Fruit fly (Drosophila melanogaster) whole organism, embryonic: Measurements from ENCODE around the gene Rab18.

Experiments
- Ada2b ChIP-seq: fragments of 200-800 bp; sonication (Bioruptor generic); IDR thresholded peaks from 2 replicates; pipeline ENCODE4 v1.3.6; 2022; ENCODE audit warnings: missing biosample characterization, missing genetic modification characterization
- Antp ChIP-seq: fragments of 200-800 bp; sonication (Bioruptor generic); optimal IDR thresholded peaks from 3 replicates; lab custom pipeline; 2016; ENCODE audit warnings: missing biosample characterization, missing genetic modification characterization
- BEAF-32 ChIP-seq: fragments of 200-800 bp; sonication (Bioruptor generic); optimal IDR thresholded peaks from 3 replicates; lab custom pipeline; 2017; ENCODE audit warnings: missing biosample characterization, missing genetic modification characterization, mild to moderate bottlenecking, moderate library complexity, missing genetic modification reagents
- Bgb ChIP-seq: fragments of 200-800 bp; sonication (Bioruptor generic); IDR thresholded peaks from 2 replicates; pipeline ENCODE4 v1.3.6; 2022; ENCODE audit warnings: missing biosample characterization, missing genetic modification characterization; ENCODE audit not compliant: partially characterized antibody
- CG10147 ChIP-seq: fragments of 200-800 bp; sonication (Bioruptor generic); optimal IDR thresholded peaks from 2 replicates; lab custom pipeline; 2019; ENCODE audit warnings: missing biosample characterization, mild to moderate bottlenecking, missing genetic modification characterization, moderate library complexity
- CG10959 ChIP-seq: fragments of 200-800 bp; sonication (Bioruptor generic); IDR thresholded peaks from 2 replicates; pipeline ENCODE4 v1.3.6; 2022; ENCODE audit warnings: missing biosample characterization, missing genetic modification characterization
- CG12104 ChIP-seq: fragments of 200-800 bp; sonication (Bioruptor generic); optimal IDR thresholded peaks from 3 replicates; lab custom pipeline; 2016; ENCODE audit warnings: missing biosample characterization, missing genetic modification characterization
- CG12391 ChIP-seq: fragments of 200-800 bp; sonication (Bioruptor generic); optimal IDR thresholded peaks from 3 replicates; lab custom pipeline; 2018; ENCODE audit warnings: missing biosample characterization, mild to moderate bottlenecking, missing genetic modification characterization, moderate library complexity
- CG13296 ChIP-seq: fragments of 200-800 bp; sonication (Bioruptor generic); optimal IDR thresholded peaks from 3 replicates; lab custom pipeline; 2018; ENCODE audit warnings: missing biosample characterization, mild to moderate bottlenecking, missing genetic modification characterization
- CG13624 ChIP-seq: fragments of 200-800 bp; sonication (Bioruptor generic); optimal IDR thresholded peaks from 2 replicates; lab custom pipeline; 2016; ENCODE audit warnings: missing biosample characterization, missing genetic modification characterization
- CG18011 ChIP-seq: fragments of 200-800 bp; sonication (Bioruptor generic); optimal IDR thresholded peaks from 2 replicates; lab custom pipeline; 2017; ENCODE audit warnings: missing biosample characterization, missing genetic modification characterization, mild to moderate bottlenecking, moderate library complexity, missing genotype
- CG30020 ChIP-seq: fragments of 200-800 bp; optimal IDR thresholded peaks from 2 replicates; lab custom pipeline; 2019; ENCODE audit warnings: missing biosample characterization, mild to moderate bottlenecking, missing genetic modification characterization, moderate library complexity
- CG3281 ChIP-seq: fragments of 200-800 bp; sonication (Bioruptor generic); optimal IDR thresholded peaks from 3 replicates; lab custom pipeline; 2017; ENCODE audit warnings: missing biosample characterization, mild to moderate bottlenecking, missing genetic modification characterization
- CG3838 ChIP-seq: fragments of 200-800 bp; sonication (Bioruptor generic); optimal IDR thresholded peaks from 3 replicates; lab custom pipeline; 2016; ENCODE audit warnings: missing biosample characterization, missing genetic modification characterization
- CG3847 ChIP-seq: fragments of 200-800 bp; sonication (Bioruptor generic); IDR thresholded peaks from 2 replicates; pipeline ENCODE4 v1.3.6; 2022; ENCODE audit warnings: missing biosample characterization, missing genetic modification characterization
- CG3995 ChIP-seq: fragments of 200-800 bp; sonication (Bioruptor generic); optimal IDR thresholded peaks from 3 replicates; lab custom pipeline; 2016; ENCODE audit warnings: missing biosample characterization, missing genetic modification characterization
- CG4328 ChIP-seq: fragments of 200-800 bp; sonication (Bioruptor generic); optimal IDR thresholded peaks from 3 replicates; lab custom pipeline; 2017; ENCODE audit warnings: missing biosample characterization, missing genetic modification reagents, missing genetic modification characterization
- CG8924 ChIP-seq: fragments of 200-800 bp; optimal IDR thresholded peaks from 3 replicates; lab custom pipeline; 2019; ENCODE audit warnings: missing biosample characterization, mild to moderate bottlenecking, missing genetic modification characterization, moderate library complexity
- CG9215 ChIP-seq: fragments of 200-800 bp; sonication (Bioruptor generic); IDR thresholded peaks from 2 replicates; pipeline ENCODE4 v1.3.6; 2022; ENCODE audit warnings: missing biosample characterization, missing genetic modification characterization
- CTCF ChIP-seq: fragments of 200-800 bp; sonication (Bioruptor generic); optimal IDR thresholded peaks from 2 replicates; lab custom pipeline; 2017; ENCODE audit warnings: missing biosample characterization, mild to moderate bottlenecking, missing genetic modification characterization, moderate library complexity
- CrebB ChIP-seq: fragments of 200-800 bp; sonication (Bioruptor generic); optimal IDR thresholded peaks from 3 replicates; lab custom pipeline; 2018; ENCODE audit warnings: missing biosample characterization, mild to moderate bottlenecking, missing genetic modification characterization
- Doc3 ChIP-seq: fragments of 200-800 bp; sonication (Bioruptor generic); IDR thresholded peaks from 3 replicates; pipeline ENCODE4 v1.3.6; 2022; ENCODE audit warnings: missing biosample characterization, missing genetic modification characterization; ENCODE audit not compliant: partially characterized antibody
- E2f1 ChIP-seq: fragments of 200-800 bp; sonication (Bioruptor generic); IDR thresholded peaks from 2 replicates; pipeline ENCODE4 v1.3.6; 2022; ENCODE audit warnings: missing biosample characterization, missing genetic modification characterization
- E2f2 ChIP-seq: fragments of 200-800 bp; sonication (Bioruptor generic); IDR thresholded peaks from 2 replicates; pipeline ENCODE4 v1.3.6; 2022; ENCODE audit warnings: missing biosample characterization, missing genetic modification characterization
- Hand ChIP-seq: fragments of 200-800 bp; sonication (Bioruptor generic); optimal IDR thresholded peaks from 2 replicates; lab custom pipeline; 2017; ENCODE audit warnings: mild to moderate bottlenecking, missing biosample characterization, missing genetic modification reagents, missing genetic modification characterization
- Hr39 ChIP-seq: fragments of >200 bp; optimal IDR thresholded peaks from 2 replicates; lab custom pipeline; 2017
- Lpt ChIP-seq: fragments of >200 bp; optimal IDR thresholded peaks from 2 replicates; lab custom pipeline; 2018; ENCODE audit warnings: missing biosample characterization, missing genetic modification characterization
- Med ChIP-seq: fragments of 200-800 bp; sonication (Bioruptor generic); peaks from one replicate; lab custom pipeline; 2016; ENCODE audit warnings: missing biosample characterization, missing genetic modification characterization, mild to moderate bottlenecking, inconsistent platforms, moderate library complexity
- Myb ChIP-seq: fragments of 200-800 bp; sonication (Bioruptor generic); optimal IDR thresholded peaks from 2 replicates; lab custom pipeline; 2016; ENCODE audit warnings: missing biosample characterization, missing genetic modification characterization
- Neu2 ChIP-seq: fragments of 200-800 bp; sonication (Bioruptor generic); optimal IDR thresholded peaks from 3 replicates; lab custom pipeline; 2016; ENCODE audit warnings: missing biosample characterization, missing genetic modification characterization, borderline replicate concordance
- Nf-YC ChIP-seq: fragments of 200-800 bp; optimal IDR thresholded peaks from 3 replicates; lab custom pipeline; 2019; ENCODE audit warnings: missing biosample characterization, mild to moderate bottlenecking, missing genetic modification characterization, moderate library complexity
- Optix ChIP-seq: fragments of 200-800 bp; sonication (Bioruptor generic); IDR thresholded peaks from 3 replicates; pipeline ENCODE4 v1.3.6; 2022; ENCODE audit warnings: missing biosample characterization, missing genetic modification characterization
- PHDP ChIP-seq: fragments of 200-800 bp; sonication (Bioruptor generic); optimal IDR thresholded peaks from 3 replicates; lab custom pipeline; 2018; ENCODE audit warnings: missing biosample characterization, mild to moderate bottlenecking, missing genetic modification characterization, moderate library complexity
- Side ChIP-seq: fragments of 200-800 bp; sonication (Bioruptor generic); optimal IDR thresholded peaks from 2 replicates; lab custom pipeline; 2016; ENCODE audit warnings: missing biosample characterization, missing genetic modification characterization
- ac ChIP-seq: fragments of 200-800 bp; sonication (Bioruptor generic); optimal IDR thresholded peaks from 3 replicates; lab custom pipeline; 2017; ENCODE audit warnings: missing biosample characterization, mild to moderate bottlenecking, missing genetic modification characterization
- ash1 ChIP-seq: fragments of 200-800 bp; sonication (Bioruptor generic); optimal IDR thresholded peaks from 2 replicates; lab custom pipeline; 2018; ENCODE audit warnings: missing biosample characterization, mild to moderate bottlenecking, missing genetic modification characterization
- chn ChIP-seq: fragments of 200-800 bp; sonication (Bioruptor generic); optimal IDR thresholded peaks from 2 replicates; lab custom pipeline; 2016; ENCODE audit warnings: missing biosample characterization, missing genetic modification characterization
- cwo ChIP-seq: fragments of 200-800 bp; sonication (Bioruptor generic); optimal IDR thresholded peaks from 3 replicates; lab custom pipeline; 2017; ENCODE audit warnings: missing biosample characterization, missing genetic modification characterization, mild to moderate bottlenecking, moderate library complexity, missing genetic modification reagents
- gem ChIP-seq: fragments of 200-800 bp; sonication (Bioruptor generic); optimal IDR thresholded peaks from 2 replicates; lab custom pipeline; 2019; ENCODE audit warnings: missing biosample characterization, mild to moderate bottlenecking, missing genetic modification characterization, moderate library complexity
- ham ChIP-seq: fragments of 200-800 bp; sonication (Bioruptor generic); IDR thresholded peaks from 2 replicates; pipeline ENCODE4 v1.3.6; 2022; ENCODE audit warnings: missing biosample characterization, missing genetic modification characterization
- nerfin-2 ChIP-seq: fragments of 200-800 bp; sonication (Bioruptor generic); IDR thresholded peaks from 2 replicates; pipeline ENCODE4 v1.3.6; 2022; ENCODE audit warnings: missing biosample characterization, missing genetic modification characterization; ENCODE audit not compliant: partially characterized antibody
- pho ChIP-seq: fragments of 200-800 bp; sonication (Bioruptor generic); optimal IDR thresholded peaks from 2 replicates; lab custom pipeline; 2016; ENCODE audit warnings: missing biosample characterization, missing genetic modification characterization
- sens-2 ChIP-seq: fragments of 200-800 bp; sonication (Bioruptor generic); IDR thresholded peaks from 2 replicates; pipeline ENCODE4 v1.3.6; 2022; ENCODE audit warnings: missing biosample characterization, missing genetic modification characterization
- stwl ChIP-seq: fragments of 200-800 bp; sonication (Bioruptor generic); optimal IDR thresholded peaks from 3 replicates; lab custom pipeline; 2018; ENCODE audit warnings: missing biosample characterization, mild to moderate bottlenecking, missing genetic modification characterization, moderate library complexity
- tll ChIP-seq, 2 experiments: fragments of 200-800 bp in 1 of 2; fragments of >200 bp in 1 of 2; sonication (Bioruptor generic) in 1 of 2; optimal IDR thresholded peaks; 2 replicates each; lab custom pipeline; 2017 to 2019; ENCODE audit warnings: missing biosample characterization in 2 of 2, missing genetic modification characterization in 2 of 2, mild to moderate bottlenecking in 1 of 2, moderate library complexity in 1 of 2
- tup ChIP-seq: fragments of 200-800 bp; sonication (Bioruptor generic); optimal IDR thresholded peaks from 2 replicates; lab custom pipeline; 2016; ENCODE audit warnings: missing biosample characterization, mild to moderate bottlenecking, missing genetic modification characterization, moderate library complexity
- vfl ChIP-seq: fragments of 200-800 bp; sonication (Bioruptor generic); optimal IDR thresholded peaks from 2 replicates; lab custom pipeline; 2016; ENCODE audit warnings: missing biosample characterization, missing genetic modification characterization
- zen ChIP-seq: fragments of 200-800 bp; sonication (Bioruptor generic); optimal IDR thresholded peaks from 3 replicates; lab custom pipeline; 2018; ENCODE audit warnings: missing biosample characterization, mild to moderate bottlenecking, missing genetic modification characterization, moderate library complexity
- zfh1 ChIP-seq: fragments of 200-800 bp; sonication (Bioruptor generic); IDR thresholded peaks from 3 replicates; pipeline ENCODE4 v1.3.6; 2022; ENCODE audit warnings: missing biosample characterization, missing genetic modification characterization
- zfh2 ChIP-seq: fragments of 200-800 bp; sonication (Bioruptor generic); optimal IDR thresholded peaks from 2 replicates; lab custom pipeline; 2016; ENCODE audit warnings: missing biosample characterization, missing genetic modification characterization

The Rab18 gene

DNA sequence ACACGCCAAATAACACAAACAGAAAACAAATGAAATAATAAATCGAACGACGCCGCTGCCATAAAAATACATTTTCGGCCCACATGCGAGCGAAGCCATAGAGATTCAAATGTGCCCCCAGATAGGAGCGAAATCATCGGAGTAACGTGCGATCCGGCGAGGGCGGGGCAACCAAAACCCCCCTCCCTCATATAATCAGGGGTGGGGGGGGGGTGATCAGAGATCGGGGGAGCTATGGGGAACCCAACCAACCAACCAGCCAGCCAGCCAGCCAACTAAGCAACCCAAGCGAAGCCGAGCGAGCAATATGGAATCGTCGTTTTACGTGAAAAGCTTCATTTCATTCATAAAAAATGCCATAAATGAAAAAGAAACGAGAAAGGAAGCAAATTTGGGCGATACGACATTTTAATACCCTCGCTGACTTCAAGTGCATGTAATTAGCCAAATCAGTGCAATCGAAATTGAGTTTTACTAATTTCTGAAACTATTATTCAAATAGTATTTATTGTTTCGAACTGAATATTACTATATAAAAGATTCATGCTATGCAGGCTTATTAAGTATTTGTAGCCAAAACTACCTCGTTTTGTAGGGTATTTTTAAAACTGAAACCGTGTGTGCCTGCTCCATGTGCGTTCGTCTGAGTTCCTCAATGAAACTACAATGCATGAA, 28.3 kb upstream of the Rab18 start (continued):
- TF ChIP-seq CG3281 (GFP tag; lab: Kevin White, UChicago) = peak; percentile 68
- no peak for TF ChIP-seq Lpt
- TF ChIP-seq zfh1 (GFP tag; lab: Robert Waterston, UW) = peak; percentile 54; the same call in 1 of the 3 replicates
- TF ChIP-seq Doc3 (GFP tag; lab: Robert Waterston, UW) = no peak
- no peak for TF ChIP-seq sens-2 (GFP tag; lab: Robert Waterston, UW)
- TF ChIP-seq tll (GFP tag; optimal IDR thresholded peaks at IDR 0.05; lab: Kevin White, UChicago) = no peak
- no peak for TF ChIP-seq stwl (tag; lab: Kevin White, UChicago)
- peak; percentile 37 for TF ChIP-seq CrebB
- TF ChIP-seq tup (GFP tag; lab: Kevin White, UChicago) = no peak
- no peak for TF ChIP-seq Hr39 (lab: Kevin White, UChicago)
- TF ChIP-seq zen (tag; lab: Kevin White, UChicago) = no peak
- peak; percentile 21 for TF ChIP-seq Antp (GFP tag; lab: Kevin White, UChicago)
- peak; percentile 67 for TF ChIP-seq CG8924
- peak; percentile 87 for TF ChIP-seq Med
- TF ChIP-seq ac (GFP tag; lab: Kevin White, UChicago) = no peak
- TF ChIP-seq CG12104 = no peak
- TF ChIP-seq Nf-YC = peak; percentile 26
- no peak for TF ChIP-seq BEAF-32 (GFP tag; lab: Kevin White, UChicago)
- peak; percentile 52; the same call in 1 of the 2 replicates for TF ChIP-seq E2f1 (GFP tag; lab: Robert Waterston, UW)
- TF ChIP-seq Optix = peak; percentile 52; the same call in 2 of the 3 replicates
- TF ChIP-seq CG10959 (GFP tag; lab: Robert Waterston, UW) = no peak
- peak; percentile 86 for TF ChIP-seq gem (tag; lab: Kevin White, UChicago)
- no peak for TF ChIP-seq nerfin-2 (GFP tag; lab: Robert Waterston, UW)
- TF ChIP-seq ham (GFP tag; lab: Robert Waterston, UW) = no peak
- TF ChIP-seq CG9215 (GFP tag; lab: Robert Waterston, UW) = no peak
- no peak for TF ChIP-seq CG3838 (GFP tag; lab: Kevin White, UChicago)
- no peak for TF ChIP-seq vfl (GFP tag; lab: Kevin White, UChicago)
- peak; percentile 76 for TF ChIP-seq CG12391
- no peak for TF ChIP-seq ash1 (GFP tag; lab: Kevin White, UChicago)
- peak; percentile 50 for TF ChIP-seq CG10147 (GFP tag; lab: Kevin White, UChicago)
- TF ChIP-seq PHDP = peak; percentile 74
- 0 out of 2 replicates have a peak, but pooled peaks have one; percentile 29 for TF ChIP-seq CG3847 (GFP tag; lab: Robert Waterston, UW)
- peak; percentile 35; the same call in 1 of the 2 replicates for TF ChIP-seq E2f2 (GFP tag; lab: Robert Waterston, UW)
- TF ChIP-seq Ada2b (GFP tag; lab: Robert Waterston, UW) = peak; percentile 36; the same call in 1 of the 2 replicates
- TF ChIP-seq Bgb (GFP tag; lab: Robert Waterston, UW) = no peak
- no peak for TF ChIP-seq pho (GFP tag; lab: Kevin White, UChicago)
- no peak for TF ChIP-seq CTCF (GFP tag; lab: Kevin White, UChicago)
- peak; percentile 7 for TF ChIP-seq CG18011 (GFP tag; lab: Kevin White, UChicago)
- TF ChIP-seq CG4328 (GFP tag; lab: Kevin White, UChicago) = no peak
- no peak for TF ChIP-seq CG3995 (GFP tag; lab: Kevin White, UChicago)
- no peak for TF ChIP-seq Hand (GFP tag; lab: Kevin White, UChicago)
- TF ChIP-seq Myb (GFP tag; lab: Kevin White, UChicago) = peak; percentile 4
- peak; percentile 46 for TF ChIP-seq chn
- no peak for TF ChIP-seq CG30020 (tag; lab: Kevin White, UChicago)
- TF ChIP-seq cwo (GFP tag; lab: Kevin White, UChicago) = peak; percentile 48
- TF ChIP-seq Neu2 (GFP tag; lab: Kevin White, UChicago) = no peak
- no peak for TF ChIP-seq CG13624 (GFP tag; lab: Kevin White, UChicago)
- TF ChIP-seq zfh2 = no peak
- TF ChIP-seq CG13296 (GFP tag; lab: Kevin White, UChicago) = no peak
- TF ChIP-seq Side (GFP tag; lab: Kevin White, UChicago) = peak; percentile 12
